Fruit fly (Drosophila melanogaster) Kc167 (cell line): ENCODE data around the gene RluA-1.

Experiments
- Myc ChIP-seq: fragments of >200 bp; optimal IDR thresholded peaks from 2 replicates; lab custom pipeline; 2017; ENCODE audit warnings: missing external identifiers
- Sin3A ChIP-seq: fragments of >200 bp; optimal IDR thresholded peaks from 2 replicates; lab custom pipeline; 2018; ENCODE audit warnings: missing external identifiers
- h ChIP-seq: fragments of >200 bp; optimal IDR thresholded peaks from 3 replicates; lab custom pipeline; 2018; ENCODE audit warnings: missing external identifiers
- psq ChIP-seq: fragments of >200 bp; optimal IDR thresholded peaks from 2 replicates; lab custom pipeline; 2017; ENCODE audit warnings: missing external identifiers
- ttk ChIP-seq: sonication (Bioruptor generic); optimal IDR thresholded peaks from 2 replicates; lab custom pipeline; 2017; ENCODE audit warnings: missing external identifiers

dm6 chr2L:10499608-10500007, 25.5 kb upstream of the RluA-1 start:
- TF ChIP-seq Myc (lab: Kevin White, UChicago) (no peak), h (lab: Kevin White, UChicago) (no peak), psq (lab: Kevin White, UChicago) (no peak), ttk (lab: Kevin White, UChicago) (no peak), Sin3A (no peak)
